Worm (Caenorhabditis elegans) whole organism, late embryonic: ENCODE data around the gene F39F10.2.

ENCODE experiments used
- ceh-2 ChIP-seq: sonication (generic microtip); optimal IDR thresholded peaks from 2 replicates; lab custom pipeline; 2016; ENCODE audit warnings: missing genotype, missing genetic modification characterization, missing compliant biosample characterization
- nfya-1 ChIP-seq: sonication (generic microtip); optimal IDR thresholded peaks from 2 replicates; lab custom pipeline; 2017; ENCODE audit warnings: missing genetic modification characterization, mild to moderate bottlenecking, missing compliant biosample characterization, antibody characterized with exemption, moderate library complexity

The F39F10.2 gene

ce11 chrX:16943934-16944914, 49.5 kb downstream of the F39F10.2 start (continued):
- TF ChIP-seq ceh-2 (no peak), nfya-1 (tag; lab: Kevin White, UChicago) (no peak)
